Worm (Caenorhabditis elegans) whole organism, L4 larva: Measurements from ENCODE around the gene gcy-34.

Source experiments
- Y75B8A.6 ChIP-seq: fragments of 200-800 bp; sonication (Bioruptor generic); IDR thresholded peaks from 2 replicates; pipeline ENCODE4 v1.3.6; 2022; ENCODE audit warnings: missing genetic modification reagents, missing genetic modification characterization, missing compliant biosample characterization
- egl-43 ChIP-seq: fragments of 200-800 bp; sonication (Bioruptor generic); IDR thresholded peaks from 2 replicates; pipeline ENCODE4 v1.3.6; 2022; ENCODE audit warnings: missing genetic modification reagents, missing genetic modification characterization, missing compliant biosample characterization
- saeg-2 ChIP-seq: fragments of 200-800 bp; sonication (Bioruptor generic); IDR thresholded peaks from 2 replicates; pipeline ENCODE4 v1.3.6; 2022; ENCODE audit warnings: missing genetic modification reagents, missing genetic modification characterization, missing compliant biosample characterization

DNA sequence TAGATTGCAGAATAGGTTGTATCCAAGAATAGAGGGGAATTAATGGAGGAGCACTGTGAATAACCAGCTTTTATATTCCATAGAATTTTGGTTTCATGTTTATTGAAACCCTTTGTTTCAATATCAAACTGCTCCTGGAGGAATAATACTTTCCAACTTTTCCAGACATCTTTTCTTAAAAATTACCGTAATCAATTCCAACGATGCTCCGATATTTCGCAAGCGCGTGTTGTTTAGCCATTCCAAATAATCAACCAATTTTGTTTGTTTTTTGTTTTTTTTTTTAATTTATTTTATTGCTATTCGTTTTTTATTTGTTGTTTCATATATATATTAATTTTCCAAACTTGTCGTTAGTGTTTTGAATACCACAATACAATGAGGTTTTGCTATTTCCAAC, 20.3 kb upstream of the gcy-34 start, which contains the start of gene cutl-1:
- no peak for TF ChIP-seq egl-43 (GFP tag; lab: Robert Waterston, UW)
- no peak for TF ChIP-seq Y75B8A.6 (GFP tag; lab: Robert Waterston, UW)
- no peak for TF ChIP-seq saeg-2 (GFP tag; lab: Robert Waterston, UW)
